Worm (Caenorhabditis elegans): ENCODE data around the gene dyrb-1.

The dyrb-1 gene

DNA sequence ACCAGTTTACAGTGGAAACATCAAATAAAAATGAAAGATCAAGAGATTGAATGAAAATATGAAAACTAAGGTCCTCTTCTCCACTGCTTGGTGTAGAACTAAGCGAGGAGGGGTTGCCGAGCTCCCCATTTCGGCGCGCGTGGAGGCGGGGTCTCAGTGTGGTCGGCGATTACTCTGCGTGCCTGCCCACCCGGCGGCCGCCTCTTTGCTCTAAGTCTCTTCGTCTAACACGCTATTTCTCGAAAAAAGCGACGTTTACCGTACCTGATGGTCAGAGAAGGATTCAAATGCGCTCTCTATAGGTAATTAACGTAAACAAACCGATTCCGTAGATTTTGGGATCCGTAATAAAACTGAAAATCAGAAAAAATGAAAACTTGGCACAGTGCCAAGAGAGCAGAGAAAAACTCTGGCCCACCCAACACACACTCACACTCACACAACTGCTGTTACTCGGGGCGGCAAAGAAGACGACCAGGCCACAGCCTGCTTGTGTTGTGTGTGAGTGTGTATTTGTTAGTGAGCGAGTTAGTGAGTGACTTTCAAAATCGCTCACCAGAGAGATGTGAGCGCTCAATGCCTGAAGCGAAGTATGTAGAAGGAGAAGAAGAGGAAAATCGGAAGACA is 45.3 kb downstream of the dyrb-1 start (continued):
- TF ChIP-seq egrh-3 (GFP tag; IDR thresholded peaks at IDR 0.05) (peak; percentile 56; the same call in 1 of the 2 replicates), F39B2.1 (GFP tag; IDR thresholded peaks at IDR 0.05) (no peak), athp-1 (tag; optimal IDR thresholded peaks at IDR 0.05) (no peak), B0261.1 (tag; optimal IDR thresholded peaks at IDR 0.05) (no peak), egl-18 (GFP tag; IDR thresholded peaks at IDR 0.05) (no peak), Y56A3A.18 (GFP tag; IDR thresholded peaks at IDR 0.05) (no peak), F37B4.10 (GFP tag; IDR thresholded peaks at IDR 0.05) (0 out of 2 replicates have a peak, but pooled peaks have one; percentile 57), bed-1 (GFP tag; IDR thresholded peaks at IDR 0.05) (no peak), C06A6.2 (GFP tag; conservative IDR thresholded peaks at IDR 0.05) (no peak), F52B5.7 (tag; optimal IDR thresholded peaks at IDR 0.05) (no peak), efl-1 (GFP tag; optimal IDR thresholded peaks at IDR 0.05) (no peak), hrde-1 (tag; optimal IDR thresholded peaks at IDR 0.05; ENCODE audit: borderline replicate concordance) (no peak), rcor-1 (GFP tag; IDR thresholded peaks at IDR 0.05) (peak; percentile 31; the same call in 1 of the 2 replicates), egl-44 (GFP tag; IDR thresholded peaks at IDR 0.05) (no peak), snpc-1.3 (tag; optimal IDR thresholded peaks at IDR 0.05; ENCODE audit: insufficient read depth) (no peak), dpl-1 (GFP tag; optimal IDR thresholded peaks at IDR 0.05) (no peak), ztf-6 (GFP tag; IDR thresholded peaks at IDR 0.05) (no peak), pbrm-1 (GFP tag; IDR thresholded peaks at IDR 0.05) (peak; percentile 47; the same call in 1 of the 2 replicates), lin-26 (GFP tag; IDR thresholded peaks at IDR 0.05) (peak; percentile 71; the same call in 1 of the 2 replicates), B0336.3 (GFP tag; IDR thresholded peaks at IDR 0.05) (peak; percentile 48; the same call in 1 of the 2 replicates)

ce11 chrII:9061099-9061498 is 45.8 kb downstream of the dyrb-1 start, which contains the start of gene T24B8.3:
Gene T24B8.3 (minus strand): TSS chrII:9061137.
- TF ChIP-seq ztf-28 (GFP tag; IDR thresholded peaks at IDR 0.05): no peak
- TF ChIP-seq hlh-12 (tag; optimal IDR thresholded peaks at IDR 0.05): no peak
- no peak for TF ChIP-seq F10E7.11 (tag; optimal IDR thresholded peaks at IDR 0.05)
- TF ChIP-seq nfya-2 (GFP tag; IDR thresholded peaks at IDR 0.05): no peak
- no peak for TF ChIP-seq fkh-3 (tag; optimal IDR thresholded peaks at IDR 0.05)
- TF ChIP-seq Y95B8A.8 (GFP tag; IDR thresholded peaks at IDR 0.05): no peak
- TF ChIP-seq sea-2 (GFP tag; IDR thresholded peaks at IDR 0.05): no peak
- TF ChIP-seq ceh-91 (GFP tag; IDR thresholded peaks at IDR 0.05): no peak
- TF ChIP-seq F37B4.10 (GFP tag; IDR thresholded peaks at IDR 0.05): no peak
- TF ChIP-seq lsl-1 (GFP tag; optimal IDR thresholded peaks at IDR 0.05): no peak
- TF ChIP-seq him-1 (tag; optimal IDR thresholded peaks at IDR 0.05): no peak
- no peak for TF ChIP-seq K12H6.12 (tag; optimal IDR thresholded peaks at IDR 0.05)
- no peak for TF ChIP-seq C06A6.2 (GFP tag; conservative IDR thresholded peaks at IDR 0.05)
- TF ChIP-seq T26A5.8 (tag; optimal IDR thresholded peaks at IDR 0.05): no peak

DNA sequence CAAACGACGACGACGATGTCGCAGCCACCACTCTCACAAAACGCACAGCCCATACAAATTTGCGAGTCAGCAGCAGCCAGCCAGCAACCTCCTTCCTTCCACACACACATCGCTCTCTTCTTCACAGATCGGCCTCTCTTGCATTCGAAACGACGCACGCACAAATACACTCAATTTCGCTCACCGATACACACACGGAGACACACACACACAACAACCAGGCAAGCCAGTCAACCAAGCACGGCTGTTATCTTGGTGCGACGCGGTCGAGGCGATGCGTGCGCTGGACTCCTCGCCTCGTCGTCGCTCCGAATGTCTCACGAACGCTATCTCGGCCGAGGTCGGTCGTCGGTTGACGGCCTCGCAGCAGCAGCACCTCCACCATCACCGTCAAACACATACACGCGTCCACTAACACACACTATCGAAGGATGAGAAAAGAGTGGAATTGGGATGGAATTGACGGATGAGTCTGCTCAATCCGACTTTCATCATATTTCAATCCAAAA is 46.6 kb downstream of the dyrb-1 start:
- TF ChIP-seq attf-3 (GFP tag; conservative IDR thresholded peaks at IDR 0.05) (peak; percentile 46; the same call in 1 of the 2 replicates), mel-28 (tag; optimal IDR thresholded peaks at IDR 0.05; ENCODE audit: borderline replicate concordance) (no peak), K12H6.12 (tag; optimal IDR thresholded peaks at IDR 0.05) (peak; percentile 91), tlf-1 (GFP tag; optimal IDR thresholded peaks at IDR 0.05) (peak; percentile 44), gei-17 (GFP tag; optimal IDR thresholded peaks at IDR 0.05) (peak; percentile 34), akir-1 (GFP tag; optimal IDR thresholded peaks at IDR 0.05) (peak; percentile 5), attf-5 (GFP tag; optimal IDR thresholded peaks at IDR 0.05) (peak; percentile 92), K11D2.4 (GFP tag; IDR thresholded peaks at IDR 0.05) (peak; percentile 85), nfyb-1 (GFP tag; IDR thresholded peaks at IDR 0.05) (peak; percentile 93), ztf-18 (tag; optimal IDR thresholded peaks at IDR 0.05) (peak; percentile 54), madf-3 (GFP tag; IDR thresholded peaks at IDR 0.05) (peak; percentile 84), lag-1 (GFP tag; IDR thresholded peaks at IDR 0.05) (no peak), ceh-27 (GFP tag; optimal IDR thresholded peaks at IDR 0.05) (peak; percentile 92), chd-7 (tag; optimal IDR thresholded peaks at IDR 0.05) (peak; percentile 85), lin-35 (GFP tag; optimal IDR thresholded peaks at IDR 0.05) (peak in 1 of 3 experiments; percentile 24), nhr-80 (tag; optimal IDR thresholded peaks at IDR 0.05) (peak; percentile 92)
